ENCODE assay signal across 1 fruit fly cellular context in the genomic region with DNA sequence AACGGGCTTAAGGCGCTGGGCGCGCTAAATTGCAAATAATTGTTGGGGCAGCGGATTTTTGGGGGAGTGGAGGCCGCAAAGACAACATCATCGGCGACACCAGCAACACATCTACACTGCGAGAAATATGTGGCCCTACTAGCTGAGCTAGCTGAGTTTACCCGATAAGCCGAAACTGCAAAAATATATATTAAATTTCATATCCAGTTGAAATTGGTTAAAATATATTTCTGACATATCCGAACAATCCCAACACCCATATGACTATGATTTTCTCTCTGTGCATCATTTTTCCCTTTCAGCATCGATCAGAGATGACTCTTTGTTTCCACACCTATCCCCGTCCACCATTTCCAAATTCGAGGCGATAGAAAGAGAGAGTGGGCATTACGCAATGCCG.
A peak's percentile ranks its signal among the peaks of the same experiment; 100 is the strongest.
TF ChIP-seq lines count a peak whose summit lies in the region.

No protein-coding gene starts in this region.

TF ChIP-seq in whole organism, embryonic, 481 proteins besides CTCF, POLR2A, EP300 and RAD21 (continued from another document):
- TF ChIP-seq vvl (GFP tag; IDR thresholded peaks at IDR 0.05; lab: Robert Waterston, UW), result peak; percentile 89
- TF ChIP-seq Oaz (GFP tag; IDR thresholded peaks at IDR 0.05; lab: Robert Waterston, UW), result peak; percentile 43; the same call in 1 of the 2 replicates
- peak; percentile 63 for TF ChIP-seq CG8924 (tag; optimal IDR thresholded peaks at IDR 0.05; lab: Kevin White, UChicago)
- TF ChIP-seq ranshi (GFP tag; IDR thresholded peaks at IDR 0.05; lab: Robert Waterston, UW), result peak; percentile 86
- TF ChIP-seq ap (GFP tag; IDR thresholded peaks at IDR 0.05; lab: Robert Waterston, UW), result peak; percentile 76
- peak; percentile 67 for TF ChIP-seq CG4730 (GFP tag; IDR thresholded peaks at IDR 0.05; lab: Robert Waterston, UW)
- peak; percentile 41; the same call in 1 of the 2 replicates for TF ChIP-seq wdn (GFP tag; IDR thresholded peaks at IDR 0.05; lab: Robert Waterston, UW)
- TF ChIP-seq maf-S (GFP tag; optimal IDR thresholded peaks at IDR 0.05; lab: Kevin White, UChicago), result peak; percentile 39
- no peak for TF ChIP-seq CG7271 (tag; optimal IDR thresholded peaks at IDR 0.05; lab: Kevin White, UChicago)
- TF ChIP-seq Hsf (GFP tag; optimal IDR thresholded peaks at IDR 0.05; lab: Kevin White, UChicago), result peak; percentile 62
- TF ChIP-seq D19A (tag; optimal IDR thresholded peaks at IDR 0.05; lab: Kevin White, UChicago), result peak; percentile 55
- TF ChIP-seq Optix (GFP tag; IDR thresholded peaks at IDR 0.05; lab: Robert Waterston, UW), result peak; percentile 66
- TF ChIP-seq gcm (GFP tag; optimal IDR thresholded peaks at IDR 0.05; lab: Kevin White, UChicago), result peak; percentile 28
- no peak for TF ChIP-seq CG10431 (GFP tag; optimal IDR thresholded peaks at IDR 0.05; lab: Kevin White, UChicago)
- TF ChIP-seq tup (GFP tag; optimal IDR thresholded peaks at IDR 0.05; lab: Kevin White, UChicago), result no peak
- TF ChIP-seq salm (tag; optimal IDR thresholded peaks at IDR 0.05; lab: Kevin White, UChicago), result peak; percentile 48
- peak; percentile 85 for TF ChIP-seq CG17359 (tag; optimal IDR thresholded peaks at IDR 0.05; lab: Kevin White, UChicago)
- TF ChIP-seq exex (tag; optimal IDR thresholded peaks at IDR 0.05; lab: Kevin White, UChicago), result peak; percentile 15
- no peak for TF ChIP-seq Sry-δ (GFP tag; optimal IDR thresholded peaks at IDR 0.05; lab: Kevin White, UChicago)
- TF ChIP-seq tin (GFP tag; optimal IDR thresholded peaks at IDR 0.05; lab: Kevin White, UChicago), result peak; percentile 70
- TF ChIP-seq CG11723 (GFP tag; optimal IDR thresholded peaks at IDR 0.05; lab: Kevin White, UChicago), result peak; percentile 47
- no peak for TF ChIP-seq ERR (GFP tag; optimal IDR thresholded peaks at IDR 0.05; lab: Kevin White, UChicago)
- peak; percentile 19 for TF ChIP-seq Lhr (GFP tag; optimal IDR thresholded peaks at IDR 0.05; lab: Kevin White, UChicago)
- peak; percentile 44 for TF ChIP-seq Mes4 (GFP tag; optimal IDR thresholded peaks at IDR 0.05; lab: Kevin White, UChicago)
- TF ChIP-seq HLH3B (GFP tag; IDR thresholded peaks at IDR 0.05; lab: Robert Waterston, UW), result peak; percentile 83
- TF ChIP-seq Myb (GFP tag; optimal IDR thresholded peaks at IDR 0.05; lab: Kevin White, UChicago), result no peak
- TF ChIP-seq CrebB (tag; optimal IDR thresholded peaks at IDR 0.05; lab: Kevin White, UChicago), result peak; percentile 15
- peak; percentile 75; the same call in 2 of the 3 replicates for TF ChIP-seq CG11695 (GFP tag; IDR thresholded peaks at IDR 0.05; lab: Robert Waterston, UW)
